Worm (Caenorhabditis elegans) whole organism, L2 larva: ENCODE measurements around the gene C44H4.8.

Source experiments
- fos-1 ChIP-seq: fragments of 150-350 bp; optimal IDR thresholded peaks from 2 replicates; lab custom pipeline; 2014; ENCODE audit warnings: missing biosample characterization, missing genetic modification characterization
- lsy-2 ChIP-seq, 2 experiments: fragments of 150-350 bp in 1 of 2; sonication (generic microtip) in 1 of 2; optimal IDR thresholded peaks; 2 replicates each; lab custom pipeline; 2014 to 2017; ENCODE audit warnings: missing biosample characterization in 2 of 2, missing genetic modification characterization in 2 of 2
- nhr-10 ChIP-seq: sonication (generic microtip); optimal IDR thresholded peaks from 2 replicates; lab custom pipeline; 2017; ENCODE audit warnings: missing biosample characterization, missing genetic modification characterization
- nhr-237 ChIP-seq: fragments of 150-350 bp; optimal IDR thresholded peaks from 2 replicates; lab custom pipeline; 2014; ENCODE audit warnings: missing biosample characterization, missing genetic modification characterization
- unc-39 ChIP-seq: fragments of 150-350 bp; optimal IDR thresholded peaks from 2 replicates; lab custom pipeline; 2014; ENCODE audit warnings: missing biosample characterization, missing genetic modification characterization
- unc-62 ChIP-seq: fragments of 150-350 bp; optimal IDR thresholded peaks from 2 replicates; lab custom pipeline; 2014; ENCODE audit warnings: missing biosample characterization, missing genetic modification reagents, missing genetic modification characterization
- ztf-11 ChIP-seq: sonication (generic microtip); optimal IDR thresholded peaks from 2 replicates; lab custom pipeline; 2017; ENCODE audit warnings: missing biosample characterization, missing genetic modification characterization

DNA sequence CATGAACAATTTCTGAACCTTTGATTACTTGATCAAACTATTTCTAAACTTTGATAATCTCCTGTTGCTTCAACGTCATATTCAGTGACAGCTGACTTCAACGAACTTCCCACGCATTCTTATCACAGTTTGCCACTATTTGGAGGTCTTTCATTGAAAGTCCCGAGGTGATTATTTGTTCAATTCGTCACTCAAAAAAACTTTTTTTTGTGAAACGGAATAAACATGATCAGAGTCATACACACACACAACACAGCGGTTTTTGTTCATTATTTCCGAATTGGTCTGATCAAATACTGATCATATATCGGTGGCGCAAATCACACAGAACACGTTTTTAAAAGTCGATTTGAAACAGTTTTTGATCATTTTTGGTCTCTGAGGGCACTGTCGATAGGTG is 38.5 kb upstream of the C44H4.8 start:
- TF ChIP-seq nhr-10 (no peak), unc-39 (no peak), nhr-237 (tag; lab: Kevin White, UChicago) (no peak), lsy-2 (tag; optimal IDR thresholded peaks at IDR 0.05; lab: Kevin White, UChicago) (no peak), unc-62 (GFP tag; lab: Kevin White, UChicago) (no peak), ztf-11 (no peak), fos-1 (tag; lab: Kevin White, UChicago) (no peak)
